Worm (Caenorhabditis elegans): Measurements from ENCODE around the gene Y14H12B.1.

ce11 chrII:3951354-3951753 is 17.1 kb downstream of the Y14H12B.1 start:
- no peak for TF ChIP-seq unc-39 (tag; optimal IDR thresholded peaks at IDR 0.05)
- TF ChIP-seq cnd-1 (tag; optimal IDR thresholded peaks at IDR 0.05) = no peak
- no peak for TF ChIP-seq ces-1 (GFP tag; optimal IDR thresholded peaks at IDR 0.05)
- TF ChIP-seq pha-4 (tag; optimal IDR thresholded peaks at IDR 0.05) = no peak
- no peak for TF ChIP-seq lsy-2 (tag; optimal IDR thresholded peaks at IDR 0.05)
